Worm (Caenorhabditis elegans) whole organism, L1 larva: ENCODE measurements around the gene nhr-71.

Experiments
- ama-1 ChIP-seq: fragments of 150-350 bp; optimal IDR thresholded peaks from 2 replicates; lab custom pipeline; 2014
- ceh-82 ChIP-seq, 3 experiments: fragments of 150-350 bp in 1 of 3; sonication (generic microtip) in 2 of 3; optimal IDR thresholded peaks; 2 replicates each; lab custom pipeline; 2014 to 2017; ENCODE audit warnings: missing biosample characterization in 3 of 3, missing genetic modification characterization in 3 of 3
- elt-3 ChIP-seq, 6 experiments: fragments of 150-350 bp in 1 of 6; sonication (generic microtip); optimal IDR thresholded peaks; 2 replicates each; lab custom pipeline; 2017 to 2018; ENCODE audit warnings: missing biosample characterization in 6 of 6, missing genetic modification characterization in 6 of 6, inconsistent platforms in 1 of 6
- fkh-10 ChIP-seq: sonication (generic microtip); optimal IDR thresholded peaks from 2 replicates; lab custom pipeline; 2017; ENCODE audit warnings: missing biosample characterization, missing genetic modification reagents, missing genetic modification characterization
- lin-15B ChIP-seq: fragments of 150-350 bp; sonication (generic microtip); optimal IDR thresholded peaks from 3 replicates; lab custom pipeline; 2014; ENCODE audit warnings: missing biosample characterization, missing genetic modification characterization
- nhr-28 ChIP-seq: fragments of 150-350 bp; optimal IDR thresholded peaks from 2 replicates; lab custom pipeline; 2014; ENCODE audit warnings: missing biosample characterization, missing genetic modification characterization
- pag-3 ChIP-seq: sonication (generic microtip); optimal IDR thresholded peaks from 2 replicates; lab custom pipeline; 2017; ENCODE audit warnings: missing genetic modification characterization, mild to moderate bottlenecking, missing compliant biosample characterization, antibody characterized with exemption, borderline replicate concordance; ENCODE audit not compliant: insufficient read depth
- skn-1 ChIP-seq: fragments of 150-350 bp; optimal IDR thresholded peaks from 2 replicates; lab custom pipeline; 2014; ENCODE audit warnings: missing biosample characterization, missing genetic modification characterization
- snpc-4 ChIP-seq: fragments of 150-350 bp; optimal IDR thresholded peaks from 2 replicates; lab custom pipeline; 2014; ENCODE audit warnings: missing biosample characterization, missing genetic modification characterization
- swsn-7 ChIP-seq: sonication (generic microtip); optimal IDR thresholded peaks from 2 replicates; lab custom pipeline; 2016; ENCODE audit warnings: missing genetic modification characterization, missing compliant biosample characterization
- tlp-1 ChIP-seq: fragments of 150-350 bp; optimal IDR thresholded peaks from 2 replicates; lab custom pipeline; 2014; ENCODE audit warnings: missing biosample characterization, missing genetic modification characterization
- unc-62 ChIP-seq: fragments of 150-350 bp; optimal IDR thresholded peaks from 2 replicates; lab custom pipeline; 2014; ENCODE audit warnings: missing biosample characterization, missing genetic modification reagents, missing genetic modification characterization
- unc-98 ChIP-seq: fragments of 200-800 bp; sonication (Bioruptor generic); IDR thresholded peaks from 2 replicates; pipeline ENCODE4 v1.3.6; 2022; ENCODE audit warnings: missing genetic modification characterization, missing compliant biosample characterization
- ztf-11 ChIP-seq, 2 experiments: sonication (generic microtip); optimal IDR thresholded peaks; 2 replicates each; lab custom pipeline; 2016 to 2017; ENCODE audit warnings: missing genetic modification characterization in 2 of 2, missing biosample characterization in 1 of 2, missing compliant biosample characterization in 1 of 2

ce11 chrX:13717053-13717671 lies 30.0 kb upstream of the nhr-71 start, which contains the start of gene shc-3:
- no peak for TF ChIP-seq unc-62 (GFP tag; lab: Kevin White, UChicago)
- no peak for TF ChIP-seq pag-3 (tag; lab: Kevin White, UChicago)
- TF ChIP-seq swsn-7 (tag; lab: Kevin White, UChicago), result no peak
- no peak for TF ChIP-seq snpc-4 (tag; lab: Kevin White, UChicago)
- no peak for TF ChIP-seq elt-3 (tag; optimal IDR thresholded peaks at IDR 0.05; lab: Kevin White, UChicago)
- TF ChIP-seq fkh-10 (GFP tag; lab: Kevin White, UChicago), result no peak
- TF ChIP-seq tlp-1 (tag; lab: Kevin White, UChicago), result no peak
- TF ChIP-seq nhr-28 (tag; lab: Kevin White, UChicago), result no peak
- TF ChIP-seq unc-98 (GFP tag; lab: Robert Waterston, UW), result no peak
- TF ChIP-seq lin-15B (tag; lab: Kevin White, UChicago), result no peak
- no peak for TF ChIP-seq ama-1 (lab: Kevin White, UChicago)
- TF ChIP-seq ztf-11 (tag; optimal IDR thresholded peaks at IDR 0.05; lab: Kevin White, UChicago), result no peak
- no peak for TF ChIP-seq ceh-82 (tag; optimal IDR thresholded peaks at IDR 0.05; lab: Kevin White, UChicago)
- no peak for TF ChIP-seq skn-1 (tag; lab: Kevin White, UChicago)
